Worm (Caenorhabditis elegans) whole organism, mixed stage, embryonic: ENCODE measurements around the gene ugt-36.

ENCODE experiments used
- M03D4.4 ChIP-seq: sonication (generic microtip); optimal IDR thresholded peaks from 2 replicates; lab custom pipeline; 2017; ENCODE audit warnings: mild to moderate bottlenecking, missing genetic modification characterization, missing compliant biosample characterization
- bed-3 ChIP-seq: fragments of 200-800 bp; sonication (Bioruptor generic); optimal IDR thresholded peaks from 3 replicates; lab custom pipeline; 2018; ENCODE audit warnings: mild to moderate bottlenecking, missing genetic modification characterization, moderate library complexity, missing compliant biosample characterization
- blmp-1 ChIP-seq: fragments of 150-350 bp; optimal IDR thresholded peaks from 2 replicates; lab custom pipeline; 2014; ENCODE audit warnings: missing biosample characterization, missing genetic modification characterization
- ceh-39 ChIP-seq: fragments of 150-350 bp; optimal IDR thresholded peaks from 2 replicates; lab custom pipeline; 2014; ENCODE audit warnings: missing biosample characterization, missing genetic modification characterization
- ceh-43 ChIP-seq: fragments of 200-800 bp; sonication (Bioruptor generic); optimal IDR thresholded peaks from 2 replicates; lab custom pipeline; 2018; ENCODE audit warnings: mild to moderate bottlenecking, missing genetic modification characterization, moderate library complexity, missing compliant biosample characterization
- ceh-83 ChIP-seq: fragments of 200-800 bp; sonication (Bioruptor generic); optimal IDR thresholded peaks from 2 replicates; lab custom pipeline; 2018; ENCODE audit warnings: mild to moderate bottlenecking, missing genetic modification characterization, missing compliant biosample characterization
- ces-1 ChIP-seq: fragments of 150-350 bp; optimal IDR thresholded peaks from 2 replicates; lab custom pipeline; 2014; ENCODE audit warnings: missing biosample characterization, missing genetic modification reagents, missing genetic modification characterization
- cnd-1 ChIP-seq: fragments of 200-800 bp; sonication (Bioruptor generic); optimal IDR thresholded peaks from 2 replicates; lab custom pipeline; 2018; ENCODE audit warnings: mild to moderate bottlenecking, missing genetic modification characterization, missing compliant biosample characterization
- drap-1 ChIP-seq: fragments of 200-800 bp; sonication (Bioruptor generic); optimal IDR thresholded peaks from 3 replicates; lab custom pipeline; 2018; ENCODE audit warnings: mild to moderate bottlenecking, missing genetic modification characterization, missing compliant biosample characterization
- elt-1 ChIP-seq: sonication (generic microtip); optimal IDR thresholded peaks from 2 replicates; lab custom pipeline; 2017; ENCODE audit warnings: missing genetic modification characterization, mild to moderate bottlenecking, missing compliant biosample characterization, antibody characterized with exemption, moderate library complexity, borderline replicate concordance; ENCODE audit not compliant: insufficient read depth
- flh-1 ChIP-seq: fragments of 200-800 bp; sonication (Bioruptor generic); optimal IDR thresholded peaks from 2 replicates; lab custom pipeline; 2018; ENCODE audit warnings: mild to moderate bottlenecking, missing genetic modification characterization, moderate library complexity, missing compliant biosample characterization
- hlh-1 ChIP-seq: fragments of 150-350 bp; optimal IDR thresholded peaks from 2 replicates; lab custom pipeline; 2014; ENCODE audit warnings: missing biosample characterization, missing genetic modification reagents, missing genetic modification characterization
- lin-32 ChIP-seq: fragments of 200-800 bp; sonication (Bioruptor generic); optimal IDR thresholded peaks from 2 replicates; lab custom pipeline; 2018; ENCODE audit warnings: mild to moderate bottlenecking, missing genetic modification characterization, missing compliant biosample characterization
- lsy-2 ChIP-seq: fragments of 150-350 bp; optimal IDR thresholded peaks from 2 replicates; lab custom pipeline; 2014; ENCODE audit warnings: missing biosample characterization, missing genetic modification characterization
- mab-5 ChIP-seq: fragments of 150-350 bp; optimal IDR thresholded peaks from 2 replicates; lab custom pipeline; 2014; ENCODE audit warnings: missing biosample characterization, missing genetic modification characterization
- mls-2 ChIP-seq: sonication (generic microtip); optimal IDR thresholded peaks from 2 replicates; lab custom pipeline; 2016; ENCODE audit warnings: mild to moderate bottlenecking, missing genetic modification characterization, moderate library complexity, missing compliant biosample characterization
- nhr-12 ChIP-seq: fragments of 150-350 bp; optimal IDR thresholded peaks from 2 replicates; lab custom pipeline; 2014; ENCODE audit warnings: missing biosample characterization, missing genetic modification characterization
- nhr-2 ChIP-seq: fragments of 150-350 bp; optimal IDR thresholded peaks from 2 replicates; lab custom pipeline; 2014; ENCODE audit warnings: missing biosample characterization, missing genetic modification characterization
- nhr-237 ChIP-seq: fragments of 150-350 bp; optimal IDR thresholded peaks from 2 replicates; lab custom pipeline; 2014; ENCODE audit warnings: missing biosample characterization, missing genetic modification characterization
- nhr-28 ChIP-seq: fragments of 150-350 bp; optimal IDR thresholded peaks from 2 replicates; lab custom pipeline; 2014; ENCODE audit warnings: missing biosample characterization, missing genetic modification characterization
- nhr-76 ChIP-seq: sonication (generic microtip); optimal IDR thresholded peaks from 2 replicates; lab custom pipeline; 2017; ENCODE audit warnings: missing biosample characterization, missing genetic modification characterization
- pha-4 ChIP-seq: fragments of 150-350 bp; optimal IDR thresholded peaks from 2 replicates; lab custom pipeline; 2018; ENCODE audit warnings: missing biosample characterization, missing genetic modification reagents, missing genetic modification characterization
- sem-2 ChIP-seq: fragments of 200-800 bp; sonication (Bioruptor generic); optimal IDR thresholded peaks from 2 replicates; lab custom pipeline; 2018; ENCODE audit warnings: mild to moderate bottlenecking, missing genetic modification characterization, missing compliant biosample characterization
- snpc-4 ChIP-seq: fragments of 150-350 bp; optimal IDR thresholded peaks from 2 replicates; lab custom pipeline; 2014; ENCODE audit warnings: missing biosample characterization, missing genetic modification characterization
- sptf-1 ChIP-seq: sonication (generic microtip); optimal IDR thresholded peaks from 2 replicates; lab custom pipeline; 2017; ENCODE audit warnings: mild to moderate bottlenecking, missing genetic modification characterization, moderate library complexity, missing compliant biosample characterization
- tbx-8 ChIP-seq: fragments of 200-800 bp; sonication (Bioruptor generic); optimal IDR thresholded peaks from 2 replicates; lab custom pipeline; 2018; ENCODE audit warnings: mild to moderate bottlenecking, missing genetic modification characterization, moderate library complexity, missing compliant biosample characterization
- unc-39 ChIP-seq: fragments of 150-350 bp; optimal IDR thresholded peaks from 2 replicates; lab custom pipeline; 2014; ENCODE audit warnings: missing biosample characterization, missing genetic modification characterization
- zip-8 ChIP-seq: fragments of 150-350 bp; optimal IDR thresholded peaks from 2 replicates; lab custom pipeline; 2014; ENCODE audit warnings: missing biosample characterization, missing genetic modification characterization
- ztf-11 ChIP-seq: fragments of 150-350 bp; optimal IDR thresholded peaks from 2 replicates; lab custom pipeline; 2014; ENCODE audit warnings: missing biosample characterization, missing genetic modification characterization

Gene ugt-36

DNA sequence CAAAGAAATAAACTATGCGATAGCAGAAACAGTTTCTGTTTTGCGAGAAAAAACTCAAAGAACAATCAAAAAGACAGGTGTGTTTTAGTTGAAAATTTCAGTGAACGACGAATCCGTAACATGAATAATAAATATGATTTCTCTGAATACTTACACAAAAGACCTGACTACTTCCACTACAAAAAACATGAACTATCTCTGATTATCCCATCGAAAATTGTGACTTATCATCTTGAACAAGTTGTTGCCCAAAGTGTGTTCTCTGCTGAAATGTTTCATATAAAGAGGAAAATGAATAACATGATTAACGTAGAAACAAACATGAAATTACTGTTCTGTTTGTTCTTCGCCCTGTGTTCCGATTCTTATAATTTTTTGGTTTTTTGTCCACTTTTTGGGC is at the start of gene ugt-36:
TSS of gene ugt-36 (plus strand) at position 301 of the 400 bp plus-strand sequence.
- TF ChIP-seq cnd-1 (tag; lab: Kevin White, UChicago) (no peak), mab-5 (tag; lab: Kevin White, UChicago) (no peak), bed-3 (GFP tag; lab: Kevin White, UChicago) (no peak), blmp-1 (tag; lab: Kevin White, UChicago) (no peak), ztf-11 (no peak), ces-1 (GFP tag; lab: Kevin White, UChicago) (no peak), pha-4 (tag; lab: Kevin White, UChicago) (no peak)

DNA sequence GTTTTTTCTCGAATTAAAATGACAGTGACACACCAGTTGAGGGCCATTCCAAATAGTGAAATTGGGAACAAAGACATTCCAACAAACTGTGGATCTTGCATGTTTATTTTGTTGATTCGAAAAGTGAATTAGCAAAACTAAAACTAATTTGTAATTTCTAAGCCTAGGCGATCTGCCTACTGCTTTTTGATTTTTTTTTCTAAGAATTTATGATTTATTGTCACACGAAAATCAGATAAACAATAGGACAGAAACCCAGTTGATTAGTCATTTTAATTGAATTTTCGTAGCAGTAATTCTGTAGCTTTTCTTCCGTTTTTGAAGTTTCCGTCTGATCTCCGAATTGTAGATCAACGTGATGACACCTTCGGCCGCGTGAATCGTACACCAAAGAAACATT is 48.0 kb upstream of the ugt-36 start, which contains the start of gene srx-33:
TSS of gene srx-33 (minus strand) at position 101 of the 400 bp plus-strand sequence.
- TF ChIP-seq ces-1 (GFP tag; lab: Kevin White, UChicago) = no peak
- no peak for TF ChIP-seq nhr-237

DNA sequence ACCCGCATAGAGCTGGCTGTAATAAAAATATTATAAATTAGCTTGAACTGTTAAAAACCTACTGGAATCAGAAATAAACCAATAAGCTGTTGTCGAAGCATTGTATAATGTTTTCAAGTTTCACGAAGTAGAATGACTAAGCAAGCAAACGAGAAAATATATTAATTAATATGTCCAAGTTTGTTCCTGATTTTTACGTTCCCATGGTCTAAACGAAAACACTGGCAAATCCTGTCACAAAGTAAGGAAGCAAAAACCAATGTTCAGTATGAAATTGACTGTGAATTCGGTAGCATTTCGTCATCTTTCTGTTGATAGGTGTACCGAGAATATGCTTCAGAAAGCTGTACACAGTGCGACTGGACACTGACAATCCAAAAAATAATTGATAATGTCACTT is 46.6 kb upstream of the ugt-36 start, which contains the start of gene srx-34:
TSS of gene srx-34 (minus strand) at position 101 of the 400 bp plus-strand sequence.
- no peak for TF ChIP-seq mls-2
- no peak for TF ChIP-seq sem-2 (GFP tag; lab: Kevin White, UChicago)
- TF ChIP-seq blmp-1 (tag; lab: Kevin White, UChicago) = no peak
- TF ChIP-seq unc-39 (tag; lab: Kevin White, UChicago) = no peak
- TF ChIP-seq nhr-12 (tag; lab: Kevin White, UChicago) = no peak
- TF ChIP-seq nhr-2 (tag; lab: Kevin White, UChicago) = no peak
- TF ChIP-seq ceh-43 (GFP tag; lab: Kevin White, UChicago) = no peak
- TF ChIP-seq nhr-76 = no peak
- TF ChIP-seq tbx-8 (GFP tag; lab: Kevin White, UChicago) = no peak
- no peak for TF ChIP-seq flh-1 (GFP tag; lab: Kevin White, UChicago)
- no peak for TF ChIP-seq ceh-39
- no peak for TF ChIP-seq hlh-1
- no peak for TF ChIP-seq drap-1 (GFP tag; lab: Kevin White, UChicago)
- TF ChIP-seq lin-32 = no peak
- TF ChIP-seq elt-1 (tag; lab: Kevin White, UChicago) = no peak
- no peak for TF ChIP-seq cnd-1 (tag; lab: Kevin White, UChicago)

DNA sequence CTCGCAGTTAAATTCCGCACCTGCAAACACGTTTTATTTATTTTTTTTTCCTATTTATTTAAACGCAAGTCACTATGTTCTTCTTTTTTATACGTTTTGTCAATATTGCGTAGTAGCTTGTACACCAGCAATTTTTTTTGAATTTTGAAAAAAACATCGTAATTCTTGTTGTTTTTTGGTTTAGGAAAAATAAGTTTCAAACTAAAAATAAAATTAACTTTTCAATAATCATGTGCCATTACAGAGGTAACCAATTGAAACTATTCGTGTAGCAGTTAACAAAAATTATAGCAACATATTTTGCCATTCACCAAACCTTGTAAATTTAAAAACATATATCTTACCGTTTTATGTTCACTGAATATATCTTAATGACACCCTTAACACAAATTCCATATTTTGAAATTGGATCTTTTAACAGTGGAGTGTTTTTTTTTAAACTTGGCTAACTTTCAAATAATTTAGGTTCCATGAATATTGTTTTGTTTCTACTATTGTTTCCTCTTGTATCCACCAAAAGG is 43.6 kb upstream of the ugt-36 start, which contains the start of gene lmd-5:
TSS of gene lmd-5 (plus strand) at position 471 of the 521 bp plus-strand sequence.
- no peak for TF ChIP-seq blmp-1 (tag; lab: Kevin White, UChicago)
- no peak for TF ChIP-seq sptf-1 (tag; lab: Kevin White, UChicago)
- TF ChIP-seq zip-8 (tag; lab: Kevin White, UChicago) = no peak
- no peak for TF ChIP-seq pha-4 (tag; lab: Kevin White, UChicago)
- no peak for TF ChIP-seq lsy-2 (tag; lab: Kevin White, UChicago)
- no peak for TF ChIP-seq M03D4.4
- no peak for TF ChIP-seq ceh-43 (GFP tag; lab: Kevin White, UChicago)
- TF ChIP-seq ceh-83 (GFP tag; lab: Kevin White, UChicago) = no peak
- no peak for TF ChIP-seq tbx-8 (GFP tag; lab: Kevin White, UChicago)

DNA sequence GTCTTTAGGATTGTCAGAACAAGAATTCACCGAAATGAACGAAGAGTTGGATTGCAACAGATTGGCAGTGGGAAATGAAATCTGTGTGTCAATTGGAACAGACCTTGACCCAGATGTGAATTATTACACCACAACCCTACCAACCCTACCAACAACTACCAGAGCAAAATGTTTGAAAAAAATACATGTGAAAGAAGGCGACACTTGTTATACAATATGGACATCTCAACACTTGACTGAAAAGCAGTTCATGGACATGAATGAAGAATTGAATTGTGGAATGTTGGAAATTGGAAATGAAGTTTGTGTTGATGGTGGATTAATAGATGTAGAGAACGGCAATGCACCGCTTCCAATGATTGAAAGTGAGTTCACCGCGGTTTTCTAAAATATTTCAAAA is 42.8 kb upstream of the ugt-36 start:
- TF ChIP-seq lsy-2 (tag; lab: Kevin White, UChicago) (no peak), elt-1 (tag; lab: Kevin White, UChicago) (no peak), bed-3 (GFP tag; lab: Kevin White, UChicago) (no peak), zip-8 (tag; lab: Kevin White, UChicago) (no peak), mls-2 (no peak), nhr-28 (no peak), unc-39 (tag; lab: Kevin White, UChicago) (no peak), snpc-4 (tag; lab: Kevin White, UChicago) (no peak)

DNA sequence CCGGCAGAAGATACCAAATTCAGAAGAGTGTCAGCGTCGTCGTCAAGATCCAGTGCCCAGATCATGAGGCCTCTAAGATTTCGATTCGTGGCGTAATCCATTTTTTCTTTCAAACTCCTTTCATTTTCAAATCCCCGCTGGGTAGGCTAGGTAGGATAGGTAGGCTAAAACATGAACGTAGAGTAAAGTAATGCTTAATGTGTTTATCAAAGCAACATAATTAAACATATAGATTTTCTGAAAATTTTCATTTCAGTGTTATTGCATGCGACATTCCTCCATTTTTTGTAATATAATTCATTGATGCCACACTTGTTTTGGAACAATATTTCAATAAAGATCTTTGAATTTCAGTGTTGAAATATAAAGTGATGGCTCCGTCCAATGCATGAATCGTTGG is 37.3 kb upstream of the ugt-36 start, which contains the start of gene T01C4.8:
TSS of gene T01C4.8 (minus strand) at position 101 of the 400 bp plus-strand sequence.
- TF ChIP-seq pha-4 (tag; lab: Kevin White, UChicago) = no peak
- TF ChIP-seq M03D4.4 = no peak
- TF ChIP-seq lsy-2 (tag; lab: Kevin White, UChicago) = no peak
